Worm (Caenorhabditis elegans): ENCODE data around the gene cls-1.
A peak's percentile ranks its signal among the peaks of the same experiment; 100 is the strongest.

ce11 chrIII:7478932-7479331 lies 29.0 kb upstream of the cls-1 start:
- TF ChIP-seq nhr-237 (tag; optimal IDR thresholded peaks at IDR 0.05) (no peak), zag-1 (tag; optimal IDR thresholded peaks at IDR 0.05) (no peak), pqm-1 (tag; optimal IDR thresholded peaks at IDR 0.05) (peak; percentile 90), snpc-4 (tag; optimal IDR thresholded peaks at IDR 0.05) (no peak), nhr-11 (tag; optimal IDR thresholded peaks at IDR 0.05) (no peak), jun-1 (tag; optimal IDR thresholded peaks at IDR 0.05) (no peak), skn-1 (tag; optimal IDR thresholded peaks at IDR 0.05) (no peak), ama-1 (optimal IDR thresholded peaks at IDR 0.05) (no peak), nhr-76 (tag; optimal IDR thresholded peaks at IDR 0.05) (no peak)
